Worm (Caenorhabditis elegans) whole organism, L4 larva: Measurements from ENCODE around the gene ckb-4.

Experiments
- D1046.2 ChIP-seq: fragments of 200-800 bp; sonication (Bioruptor generic); IDR thresholded peaks from 2 replicates; pipeline ENCODE4 v1.3.6; 2022; ENCODE audit warnings: missing genetic modification characterization, missing compliant biosample characterization
- F44E2.7 ChIP-seq: fragments of 200-800 bp; sonication (Bioruptor generic); IDR thresholded peaks from 2 replicates; pipeline ENCODE4 v2.1.2; 2022; ENCODE audit warnings: missing genetic modification characterization, missing compliant biosample characterization
- T20F7.1 ChIP-seq: fragments of 200-800 bp; sonication (Bioruptor generic); optimal IDR thresholded peaks from 2 replicates; lab custom pipeline; 2018; ENCODE audit warnings: mild to moderate bottlenecking, missing genetic modification characterization, missing compliant biosample characterization
- Y105C5A.15 ChIP-seq: fragments of 200-800 bp; sonication (Bioruptor generic); IDR thresholded peaks from 2 replicates; pipeline ENCODE4 v1.3.6; 2022; ENCODE audit warnings: missing genetic modification characterization, missing compliant biosample characterization
- Y5F2A.4 ChIP-seq: fragments of 200-800 bp; sonication (Bioruptor generic); optimal IDR thresholded peaks from 2 replicates; lab custom pipeline; 2018; ENCODE audit warnings: mild to moderate bottlenecking, missing genetic modification characterization, missing compliant biosample characterization
- Y75B8A.6 ChIP-seq: fragments of 200-800 bp; sonication (Bioruptor generic); IDR thresholded peaks from 2 replicates; pipeline ENCODE4 v1.3.6; 2022; ENCODE audit warnings: missing genetic modification reagents, missing genetic modification characterization, missing compliant biosample characterization
- ama-1 ChIP-seq: fragments of 150-350 bp; optimal IDR thresholded peaks from 2 replicates; lab custom pipeline; 2014; ENCODE audit warnings: inconsistent platforms, mixed read lengths
- ceh-32 ChIP-seq: sonication (generic microtip); optimal IDR thresholded peaks from 2 replicates; lab custom pipeline; 2016; ENCODE audit warnings: mild to moderate bottlenecking, missing genetic modification characterization, missing compliant biosample characterization; ENCODE audit not compliant: poor library complexity
- ceh-62 ChIP-seq: sonication (generic microtip); optimal IDR thresholded peaks from 2 replicates; lab custom pipeline; 2017; ENCODE audit warnings: missing biosample characterization, missing genetic modification characterization
- daf-12 ChIP-seq: fragments of 150-350 bp; optimal IDR thresholded peaks from 2 replicates; lab custom pipeline; 2014; ENCODE audit warnings: missing biosample characterization, missing genetic modification reagents, missing genetic modification characterization
- daf-16 ChIP-seq, 3 experiments: sonication (generic microtip); optimal IDR thresholded peaks; 2 replicates each; lab custom pipeline; 2016 to 2017; ENCODE audit warnings: missing genetic modification characterization in 3 of 3, missing genetic modification reagents in 3 of 3, mild to moderate bottlenecking in 2 of 3, missing compliant biosample characterization in 2 of 3, missing biosample characterization in 1 of 3, moderate library complexity in 1 of 3
- daf-8 ChIP-seq: fragments of 200-800 bp; sonication (Bioruptor generic); IDR thresholded peaks from 2 replicates; pipeline ENCODE4 v1.3.6; 2022; ENCODE audit warnings: missing genetic modification characterization, missing compliant biosample characterization
- dmd-6 ChIP-seq: fragments of 200-800 bp; sonication (Bioruptor generic); IDR thresholded peaks from 2 replicates; pipeline ENCODE4 v1.3.6; 2022; ENCODE audit warnings: missing genetic modification reagents, missing genetic modification characterization, missing compliant biosample characterization
- egl-27 ChIP-seq: sonication (generic microtip); optimal IDR thresholded peaks from 3 replicates; lab custom pipeline; 2017; ENCODE audit warnings: missing biosample characterization, missing genetic modification reagents, missing genetic modification characterization
- fkh-10 ChIP-seq: fragments of 150-350 bp; optimal IDR thresholded peaks from 2 replicates; lab custom pipeline; 2014; ENCODE audit warnings: missing biosample characterization, missing genetic modification reagents, missing genetic modification characterization
- fos-1 ChIP-seq: fragments of 150-350 bp; optimal IDR thresholded peaks from 2 replicates; lab custom pipeline; 2014; ENCODE audit warnings: missing biosample characterization, missing genetic modification characterization
- hif-1 ChIP-seq, 2 experiments: sonication (generic microtip); optimal IDR thresholded peaks; 2 replicates each; lab custom pipeline; 2016 to 2017; ENCODE audit warnings: missing compliant biosample characterization in 2 of 2, missing genetic modification characterization in 2 of 2, missing genetic modification reagents in 2 of 2, missing genotype in 2 of 2, mild to moderate bottlenecking in 1 of 2
- hlh-11 ChIP-seq: fragments of 200-800 bp; sonication (Bioruptor generic); optimal IDR thresholded peaks from 2 replicates; lab custom pipeline; 2018; ENCODE audit warnings: mild to moderate bottlenecking, missing genetic modification characterization, missing compliant biosample characterization
- hmg-1.1 ChIP-seq: fragments of 200-800 bp; sonication (Bioruptor generic); IDR thresholded peaks from 2 replicates; pipeline ENCODE4 v1.3.6; 2022; ENCODE audit warnings: missing genetic modification reagents, missing genetic modification characterization, missing compliant biosample characterization
- jun-1 ChIP-seq: fragments of 150-350 bp; optimal IDR thresholded peaks from 2 replicates; lab custom pipeline; 2014; ENCODE audit warnings: missing biosample characterization, missing genetic modification reagents, missing genetic modification characterization
- madf-5 ChIP-seq, 2 experiments: fragments of 200-800 bp; sonication (Bioruptor generic); IDR thresholded peaks; 2 replicates each; pipeline ENCODE4 v1.3.6; 2022; ENCODE audit warnings: missing compliant biosample characterization in 2 of 2, missing genetic modification characterization in 2 of 2
- madf-9 ChIP-seq: fragments of 200-800 bp; sonication (Bioruptor generic); conservative IDR thresholded peaks from 2 replicates; pipeline ENCODE4 v1.3.6; 2022; ENCODE audit warnings: missing genetic modification reagents, missing genetic modification characterization, missing compliant biosample characterization
- mdl-1 ChIP-seq, 2 experiments: fragments of 150-350 bp in 1 of 2; sonication (generic microtip) in 1 of 2; optimal IDR thresholded peaks; 2 replicates each; lab custom pipeline; 2014 to 2017; ENCODE audit warnings: missing biosample characterization in 2 of 2, missing genetic modification characterization in 2 of 2
- mxl-3 ChIP-seq: fragments of 200-800 bp; sonication (Bioruptor generic); optimal IDR thresholded peaks from 2 replicates; lab custom pipeline; 2018; ENCODE audit warnings: mild to moderate bottlenecking, missing genetic modification characterization, missing compliant biosample characterization
- nhr-25 ChIP-seq: sonication (generic microtip); optimal IDR thresholded peaks from 2 replicates; lab custom pipeline; 2017; ENCODE audit warnings: missing genetic modification characterization, mild to moderate bottlenecking, missing compliant biosample characterization, antibody characterized with exemption, moderate library complexity, borderline replicate concordance; ENCODE audit not compliant: insufficient read depth
- pha-4 ChIP-seq, 2 experiments: fragments of 150-350 bp in 1 of 2; fragments of 200-800 bp in 1 of 2; sonication (Bioruptor generic) in 1 of 2; IDR thresholded peaks in 1 of 2; optimal IDR thresholded peaks in 1 of 2; 2 replicates each; pipeline versions ENCODE4 v1.3.6 to Lab custom; 2014 to 2022; ENCODE audit warnings: missing genetic modification characterization in 2 of 2, missing genetic modification reagents in 2 of 2, missing biosample characterization in 1 of 2, missing compliant biosample characterization in 1 of 2
- rbr-2 ChIP-seq: sonication (generic microtip); optimal IDR thresholded peaks from 2 replicates; lab custom pipeline; 2016; ENCODE audit warnings: missing genotype, missing genetic modification characterization, missing compliant biosample characterization
- set-16 ChIP-seq: fragments of 200-800 bp; sonication (Bioruptor generic); IDR thresholded peaks from 2 replicates; pipeline ENCODE4 v1.3.6; 2022; ENCODE audit warnings: missing genetic modification reagents, missing genetic modification characterization, missing compliant biosample characterization
- snpc-1.2 ChIP-seq: fragments of 200-800 bp; sonication (Bioruptor generic); IDR thresholded peaks from 2 replicates; pipeline ENCODE4 v1.3.6; 2022; ENCODE audit warnings: missing genetic modification reagents, missing genetic modification characterization, missing compliant biosample characterization
- spr-3 ChIP-seq: fragments of 200-800 bp; sonication (Bioruptor generic); optimal IDR thresholded peaks from 2 replicates; lab custom pipeline; 2018; ENCODE audit warnings: mild to moderate bottlenecking, missing genetic modification characterization, missing compliant biosample characterization
- tag-97 ChIP-seq: fragments of 200-800 bp; sonication (Bioruptor generic); IDR thresholded peaks from 2 replicates; pipeline ENCODE4 v1.3.6; 2022; ENCODE audit warnings: missing genetic modification characterization, missing compliant biosample characterization
- zfp-2 ChIP-seq: sonication (generic microtip); optimal IDR thresholded peaks from 2 replicates; lab custom pipeline; 2016; ENCODE audit warnings: mild to moderate bottlenecking, missing genetic modification characterization, missing compliant biosample characterization
- zfp-3 ChIP-seq: fragments of 200-800 bp; sonication (Bioruptor generic); conservative IDR thresholded peaks from 2 replicates; pipeline ENCODE4 v1.3.6; 2022; ENCODE audit warnings: missing genetic modification reagents, missing genetic modification characterization, missing compliant biosample characterization
- zip-11 ChIP-seq: fragments of 200-800 bp; sonication (Bioruptor generic); IDR thresholded peaks from 2 replicates; pipeline ENCODE4 v1.3.6; 2022; ENCODE audit warnings: missing genetic modification characterization, missing compliant biosample characterization
- ztf-11 ChIP-seq: fragments of 150-350 bp; optimal IDR thresholded peaks from 2 replicates; lab custom pipeline; 2014; ENCODE audit warnings: missing biosample characterization, missing genetic modification characterization
- ztf-7 ChIP-seq: fragments of 150-350 bp; optimal IDR thresholded peaks from 2 replicates; lab custom pipeline; 2014; ENCODE audit warnings: missing biosample characterization, missing genetic modification characterization

The ckb-4 gene

ce11 chrV:2103118-2103517 lies 6.1 kb downstream of the ckb-4 start, which contains the start of gene F36F12.1:
Gene F36F12.1, minus strand, starts transcription at chrV:2103218.
- TF ChIP-seq daf-8 (GFP tag; lab: Robert Waterston, UW) = no peak
- no peak for TF ChIP-seq spr-3 (GFP tag; lab: Kevin White, UChicago)
- TF ChIP-seq pha-4 (GFP tag; IDR thresholded peaks at IDR 0.05; lab: Robert Waterston, UW) = no peak
- no peak for TF ChIP-seq pha-4 (tag; optimal IDR thresholded peaks at IDR 0.05; lab: Kevin White, UChicago)
- no peak for TF ChIP-seq hlh-11 (tag; lab: Kevin White, UChicago)
- no peak for TF ChIP-seq daf-16 (GFP tag; optimal IDR thresholded peaks at IDR 0.05; lab: Kevin White, UChicago)
- TF ChIP-seq daf-16 (tag; optimal IDR thresholded peaks at IDR 0.05; lab: Kevin White, UChicago) = no peak
- TF ChIP-seq set-16 = no peak
- no peak for TF ChIP-seq egl-27 (tag; lab: Kevin White, UChicago)
- no peak for TF ChIP-seq F44E2.7 (GFP tag; lab: Robert Waterston, UW)
- no peak for TF ChIP-seq mxl-3 (GFP tag; lab: Kevin White, UChicago)
- no peak for TF ChIP-seq zip-11 (GFP tag; lab: Robert Waterston, UW)
- TF ChIP-seq madf-9 (GFP tag; lab: Robert Waterston, UW) = no peak
- no peak for TF ChIP-seq nhr-25
- no peak for TF ChIP-seq ceh-62 (tag; lab: Kevin White, UChicago)
- no peak for TF ChIP-seq fkh-10 (GFP tag; lab: Kevin White, UChicago)
- TF ChIP-seq fos-1 = no peak
- TF ChIP-seq D1046.2 (GFP tag; lab: Robert Waterston, UW) = no peak
- TF ChIP-seq, all 104 proteins: peak for 0

DNA sequence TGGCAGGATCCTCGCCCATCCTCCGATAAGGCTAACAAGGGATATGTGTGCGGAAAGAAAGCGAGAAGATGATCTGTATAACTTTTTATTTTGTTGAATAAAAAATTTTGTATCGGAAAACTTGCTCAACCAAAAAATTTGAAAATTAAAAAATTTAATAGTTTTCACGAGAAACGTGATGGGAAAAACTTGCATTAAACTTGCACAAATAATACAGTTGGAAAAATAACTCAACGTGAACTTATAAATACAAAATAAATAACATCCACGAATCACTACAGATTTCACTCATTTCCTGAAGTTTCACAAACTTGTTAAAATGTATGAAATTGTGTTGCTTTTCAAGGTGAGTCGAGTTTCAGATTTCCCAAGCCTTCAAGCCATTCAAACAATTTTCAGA lies 10.2 kb downstream of the ckb-4 start, which contains the start of gene F36F12.7:
Gene F36F12.7 (plus strand): TSS at position 301 of the 400 bp plus-strand sequence.
- no peak for TF ChIP-seq egl-27 (tag; lab: Kevin White, UChicago)
- no peak for TF ChIP-seq hmg-1.1 (GFP tag; lab: Robert Waterston, UW)
- TF ChIP-seq zfp-2 (tag; lab: Kevin White, UChicago) = no peak
- no peak for TF ChIP-seq ceh-32 (tag; lab: Kevin White, UChicago)
- no peak for TF ChIP-seq daf-12 (tag; lab: Kevin White, UChicago)
- no peak for TF ChIP-seq Y75B8A.6 (GFP tag; lab: Robert Waterston, UW)
- TF ChIP-seq hif-1 (tag; optimal IDR thresholded peaks at IDR 0.05; lab: Kevin White, UChicago) = no peak
- no peak for TF ChIP-seq ztf-11 (tag; lab: Kevin White, UChicago)
- TF ChIP-seq madf-5 (GFP tag; IDR thresholded peaks at IDR 0.05; lab: Robert Waterston, UW) = no peak
- no peak for TF ChIP-seq ztf-7 (tag; lab: Kevin White, UChicago)
- no peak for TF ChIP-seq Y105C5A.15
- TF ChIP-seq dmd-6 (GFP tag; lab: Robert Waterston, UW) = no peak
- no peak for TF ChIP-seq rbr-2
- no peak for TF ChIP-seq ama-1 (lab: Kevin White, UChicago)
- TF ChIP-seq jun-1 = no peak
- TF ChIP-seq snpc-1.2 (GFP tag; lab: Robert Waterston, UW) = no peak
- TF ChIP-seq fos-1 = no peak
- no peak for TF ChIP-seq T20F7.1
- no peak for TF ChIP-seq mdl-1 (tag; optimal IDR thresholded peaks at IDR 0.05; lab: Kevin White, UChicago)
- TF ChIP-seq, all 104 proteins: peak for 0

DNA sequence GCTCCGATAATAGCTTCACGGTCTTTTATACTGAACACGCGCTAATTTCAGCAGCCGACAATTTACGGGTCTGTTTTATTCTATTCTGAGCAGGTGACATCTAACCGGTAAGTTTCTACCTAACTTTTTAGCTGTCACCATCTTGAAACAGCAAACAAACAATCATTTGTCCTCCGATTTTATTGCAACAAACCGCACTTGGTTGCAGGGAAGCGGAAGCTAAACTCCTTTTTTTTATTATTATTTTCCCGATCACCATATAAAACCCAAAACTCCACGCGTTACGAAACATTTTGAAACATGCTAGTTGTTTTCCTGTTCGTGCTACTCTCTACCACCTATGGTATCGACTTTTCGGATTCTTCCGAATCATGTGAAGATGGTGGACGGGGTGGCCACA lies 11.6 kb downstream of the ckb-4 start, which contains the start of gene clec-208:
Gene clec-208 (plus strand): TSS at position 301 of the 400 bp plus-strand sequence.
- TF ChIP-seq tag-97 (no peak), T20F7.1 (no peak), Y5F2A.4 (GFP tag; lab: Kevin White, UChicago) (no peak), zfp-3 (no peak), mxl-3 (GFP tag; lab: Kevin White, UChicago) (no peak), hlh-11 (tag; lab: Kevin White, UChicago) (no peak)
